Worm (Caenorhabditis elegans) whole organism, late embryonic: Measurements from ENCODE around the gene C33D9.13.

ENCODE experiments used
- C38D4.7 ChIP-seq: fragments of 200-800 bp; sonication (Bioruptor generic); optimal IDR thresholded peaks from 2 replicates; lab custom pipeline; 2018; ENCODE audit warnings: mild to moderate bottlenecking, missing genetic modification characterization, moderate library complexity, missing compliant biosample characterization
- K02D7.2 ChIP-seq: sonication (generic microtip); optimal IDR thresholded peaks from 2 replicates; lab custom pipeline; 2017; ENCODE audit warnings: mild to moderate bottlenecking, missing genetic modification characterization, missing compliant biosample characterization
- K09A11.1 ChIP-seq: sonication (generic microtip); optimal IDR thresholded peaks from 2 replicates; lab custom pipeline; 2017; ENCODE audit warnings: antibody characterized with exemption, mild to moderate bottlenecking, missing genetic modification characterization, missing compliant biosample characterization; ENCODE audit not compliant: insufficient read depth
- ceh-2 ChIP-seq: sonication (generic microtip); optimal IDR thresholded peaks from 2 replicates; lab custom pipeline; 2016; ENCODE audit warnings: missing genotype, missing genetic modification characterization, missing compliant biosample characterization
- ceh-24 ChIP-seq: sonication (generic microtip); optimal IDR thresholded peaks from 2 replicates; lab custom pipeline; 2016; ENCODE audit warnings: mild to moderate bottlenecking, missing genetic modification characterization, missing compliant biosample characterization
- ceh-30 ChIP-seq: fragments of 150-350 bp; optimal IDR thresholded peaks from 2 replicates; lab custom pipeline; 2014; ENCODE audit warnings: missing biosample characterization, missing genetic modification characterization
- ceh-31 ChIP-seq: sonication (generic microtip); optimal IDR thresholded peaks from 2 replicates; lab custom pipeline; 2016; ENCODE audit warnings: missing genetic modification characterization, missing compliant biosample characterization
- ceh-45 ChIP-seq: fragments of 200-800 bp; sonication (Bioruptor generic); IDR thresholded peaks from 2 replicates; pipeline ENCODE4 v1.3.6; 2022; ENCODE audit warnings: missing genetic modification reagents, missing genetic modification characterization, missing compliant biosample characterization
- che-1 ChIP-seq: sonication (generic microtip); optimal IDR thresholded peaks from 2 replicates; lab custom pipeline; 2016; ENCODE audit warnings: mild to moderate bottlenecking, missing genetic modification characterization, missing compliant biosample characterization
- dmd-4 ChIP-seq: sonication (generic microtip); optimal IDR thresholded peaks from 2 replicates; lab custom pipeline; 2016; ENCODE audit warnings: borderline replicate concordance, missing genetic modification characterization, missing compliant biosample characterization
- elt-4 ChIP-seq: sonication (generic microtip); optimal IDR thresholded peaks from 2 replicates; lab custom pipeline; 2016; ENCODE audit warnings: missing genetic modification characterization, missing compliant biosample characterization
- ets-4 ChIP-seq: sonication (generic microtip); optimal IDR thresholded peaks from 2 replicates; lab custom pipeline; 2016; ENCODE audit warnings: missing genetic modification characterization, missing compliant biosample characterization
- fkh-10 ChIP-seq: fragments of 150-350 bp; optimal IDR thresholded peaks from 2 replicates; lab custom pipeline; 2014; ENCODE audit warnings: missing biosample characterization, missing genetic modification reagents, missing genetic modification characterization
- gmeb-2 ChIP-seq: sonication (generic microtip); optimal IDR thresholded peaks from 2 replicates; lab custom pipeline; 2016; ENCODE audit warnings: missing genetic modification characterization, inconsistent platforms, missing compliant biosample characterization
- hlh-15 ChIP-seq: sonication (generic microtip); optimal IDR thresholded peaks from 2 replicates; lab custom pipeline; 2016; ENCODE audit warnings: missing genetic modification characterization, missing compliant biosample characterization
- hlh-30 ChIP-seq: sonication (generic microtip); optimal IDR thresholded peaks from 2 replicates; lab custom pipeline; 2017; ENCODE audit warnings: antibody characterized with exemption, missing genetic modification characterization, missing compliant biosample characterization; ENCODE audit not compliant: insufficient read depth
- hlh-6 ChIP-seq: sonication (generic microtip); optimal IDR thresholded peaks from 2 replicates; lab custom pipeline; 2016; ENCODE audit warnings: missing genotype, missing genetic modification characterization, missing compliant biosample characterization
- hlh-8 ChIP-seq: sonication (generic microtip); optimal IDR thresholded peaks from 2 replicates; lab custom pipeline; 2016; ENCODE audit warnings: missing genotype, missing genetic modification characterization, missing compliant biosample characterization
- lim-6 ChIP-seq: sonication (generic microtip); optimal IDR thresholded peaks from 2 replicates; lab custom pipeline; 2016; ENCODE audit warnings: missing genetic modification characterization, missing compliant biosample characterization
- madf-2 ChIP-seq: sonication (generic microtip); optimal IDR thresholded peaks from 2 replicates; lab custom pipeline; 2017; ENCODE audit warnings: missing genetic modification characterization, missing compliant biosample characterization
- mec-3 ChIP-seq: sonication (generic microtip); optimal IDR thresholded peaks from 2 replicates; lab custom pipeline; 2016; ENCODE audit warnings: borderline replicate concordance, missing genetic modification characterization, missing compliant biosample characterization
- nfya-1 ChIP-seq: sonication (generic microtip); optimal IDR thresholded peaks from 2 replicates; lab custom pipeline; 2017; ENCODE audit warnings: missing genetic modification characterization, mild to moderate bottlenecking, missing compliant biosample characterization, antibody characterized with exemption, moderate library complexity
- pha-2 ChIP-seq: sonication (generic microtip); optimal IDR thresholded peaks from 2 replicates; lab custom pipeline; 2017; ENCODE audit warnings: mild to moderate bottlenecking, missing genetic modification characterization, missing compliant biosample characterization
- pqm-1 ChIP-seq: sonication (generic microtip); optimal IDR thresholded peaks from 2 replicates; lab custom pipeline; 2016; ENCODE audit warnings: missing genetic modification characterization, missing compliant biosample characterization
- ref-2 ChIP-seq: sonication (generic microtip); optimal IDR thresholded peaks from 2 replicates; lab custom pipeline; 2016; ENCODE audit warnings: missing genetic modification characterization, missing compliant biosample characterization
- rnt-1 ChIP-seq: sonication (generic microtip); optimal IDR thresholded peaks from 2 replicates; lab custom pipeline; 2016; ENCODE audit warnings: missing genetic modification characterization, missing compliant biosample characterization
- sdc-2 ChIP-seq: sonication (generic microtip); optimal IDR thresholded peaks from 2 replicates; lab custom pipeline; 2016; ENCODE audit warnings: missing genotype, missing genetic modification characterization, missing compliant biosample characterization
- sox-4 ChIP-seq: sonication (generic microtip); optimal IDR thresholded peaks from 2 replicates; lab custom pipeline; 2017; ENCODE audit warnings: mild to moderate bottlenecking, missing genetic modification characterization, inconsistent platforms, missing compliant biosample characterization
- syd-9 ChIP-seq: sonication (generic microtip); optimal IDR thresholded peaks from 2 replicates; lab custom pipeline; 2016; ENCODE audit warnings: mild to moderate bottlenecking, missing genetic modification characterization, moderate library complexity, missing compliant biosample characterization
- unc-42 ChIP-seq: sonication (generic microtip); optimal IDR thresholded peaks from 2 replicates; lab custom pipeline; 2016; ENCODE audit warnings: missing genotype, missing genetic modification characterization, missing compliant biosample characterization

The C33D9.13 gene

ce11 chrIV:8752492-8752891 is 32.6 kb downstream of the C33D9.13 start:
- TF ChIP-seq ets-4 (tag; lab: Kevin White, UChicago) (no peak), C38D4.7 (no peak), fkh-10 (GFP tag; lab: Kevin White, UChicago) (no peak), syd-9 (no peak), unc-42 (tag; lab: Kevin White, UChicago) (no peak), nfya-1 (tag; lab: Kevin White, UChicago) (no peak), K09A11.1 (tag; lab: Kevin White, UChicago) (no peak), ceh-45 (no peak), sdc-2 (tag; lab: Kevin White, UChicago) (no peak), lim-6 (tag; lab: Kevin White, UChicago) (no peak), che-1 (tag; lab: Kevin White, UChicago) (no peak)

DNA sequence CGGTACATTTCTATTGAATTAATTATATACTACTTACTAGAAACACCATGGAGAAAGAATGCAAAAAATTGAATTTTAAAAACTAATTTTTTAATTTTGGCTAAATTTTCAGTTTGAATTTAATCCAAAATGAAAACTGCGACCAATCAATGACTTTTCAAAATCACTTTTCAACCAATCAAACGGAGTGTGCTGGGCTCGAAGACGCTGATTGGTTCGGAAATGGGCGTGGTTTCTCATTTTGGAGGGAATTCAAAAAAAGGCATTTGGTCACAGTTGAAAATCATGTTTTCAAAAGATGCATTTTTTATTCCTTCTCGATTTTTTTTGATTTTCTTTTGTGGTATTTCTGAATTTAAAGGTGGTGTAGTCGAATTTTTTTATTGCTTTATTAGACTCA is 36.1 kb downstream of the C33D9.13 start:
- TF ChIP-seq nfya-1 (tag; lab: Kevin White, UChicago), result peak; percentile 73
- TF ChIP-seq dmd-4 (tag; lab: Kevin White, UChicago), result no peak

- TF ChIP-seq ceh-2 (tag; lab: Kevin White, UChicago) (no peak), elt-4 (tag; lab: Kevin White, UChicago) (no peak), hlh-15 (no peak), hlh-6 (tag; lab: Kevin White, UChicago) (no peak), syd-9 (no peak), ref-2 (tag; lab: Kevin White, UChicago) (no peak), ceh-31 (tag; lab: Kevin White, UChicago) (no peak), che-1 (tag; lab: Kevin White, UChicago) (no peak)
- TF ChIP-seq, all 69 proteins: peak for 0
Measured at ce11 chrIV:8745591-8746302, 39.3 kb downstream of the C33D9.13 start, which contains the start of the genes F20C5.7 and parg-1. Gene F20C5.7, minus strand, starts transcription at chrIV:8745691. Gene parg-1, plus strand, starts transcription at chrIV:8746252.

- TF ChIP-seq unc-42 (tag; lab: Kevin White, UChicago), result peak; percentile 6
- no peak for TF ChIP-seq madf-2 (tag; lab: Kevin White, UChicago)
- TF ChIP-seq nfya-1 (tag; lab: Kevin White, UChicago), result peak; percentile 46
- peak; percentile 38 for TF ChIP-seq hlh-30 (tag; lab: Kevin White, UChicago)
- no peak for TF ChIP-seq pha-2 (tag; lab: Kevin White, UChicago)
- TF ChIP-seq ets-4 (tag; lab: Kevin White, UChicago), result peak; percentile 6
- TF ChIP-seq, all 69 proteins: peak for 4
Measured at ce11 chrIV:8743654-8744332, 41.3 kb downstream of the C33D9.13 start, which contains the start of gene F21D5.7. Gene F21D5.7, minus strand, starts transcription at chrIV:8743704.

DNA sequence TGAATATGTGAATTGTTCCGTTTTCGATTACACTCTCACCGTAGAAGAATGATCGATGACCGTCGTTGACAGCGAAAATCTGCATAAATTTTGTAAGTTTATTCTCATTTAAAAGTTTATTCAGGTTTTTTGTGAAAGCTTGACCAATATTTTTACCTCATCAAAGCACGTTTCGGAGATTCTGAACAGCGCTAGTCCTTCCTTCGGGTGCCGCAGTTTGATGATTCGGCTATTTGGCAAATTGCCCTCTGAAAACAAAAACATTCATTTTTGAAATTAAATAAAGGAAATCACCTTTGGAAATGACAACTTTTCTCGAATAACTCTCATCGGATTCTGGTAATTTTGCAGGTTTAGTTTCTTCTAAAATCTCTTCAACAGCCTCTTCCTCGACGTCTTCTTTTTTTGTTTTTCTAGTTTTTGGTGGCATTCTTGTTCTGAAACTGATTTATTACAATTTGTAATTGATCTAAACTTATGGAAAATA is 44.1 kb downstream of the C33D9.13 start, which contains the start of gene F21D5.6:
Gene F21D5.6, minus strand, starts transcription at position 437 of the 487 bp plus-strand sequence.
- no peak for TF ChIP-seq gmeb-2 (tag; lab: Kevin White, UChicago)
- no peak for TF ChIP-seq syd-9
- no peak for TF ChIP-seq pqm-1 (tag; lab: Kevin White, UChicago)
- TF ChIP-seq K02D7.2, result no peak
- TF ChIP-seq ceh-24 (tag; lab: Kevin White, UChicago), result no peak
- no peak for TF ChIP-seq hlh-8 (tag; lab: Kevin White, UChicago)
- no peak for TF ChIP-seq rnt-1 (tag; lab: Kevin White, UChicago)
- no peak for TF ChIP-seq sox-4
- no peak for TF ChIP-seq mec-3
- no peak for TF ChIP-seq ceh-30 (tag; lab: Kevin White, UChicago)
- no peak for TF ChIP-seq che-1 (tag; lab: Kevin White, UChicago)
